Worm (Caenorhabditis elegans) whole organism, late embryonic: ENCODE data around the gene clp-10.
A peak's percentile ranks its signal among the peaks of the same experiment; 100 is the strongest.

Experiments
- F13H6.1 ChIP-seq: sonication (generic microtip); optimal IDR thresholded peaks from 2 replicates; lab custom pipeline; 2016; ENCODE audit warnings: missing genetic modification characterization, missing compliant biosample characterization
- K09A11.1 ChIP-seq: sonication (generic microtip); optimal IDR thresholded peaks from 2 replicates; lab custom pipeline; 2017; ENCODE audit warnings: antibody characterized with exemption, mild to moderate bottlenecking, missing genetic modification characterization, missing compliant biosample characterization; ENCODE audit not compliant: insufficient read depth
- ama-1 ChIP-seq: fragments of 150-350 bp; optimal IDR thresholded peaks from 2 replicates; lab custom pipeline; 2014
- ceh-14 ChIP-seq: sonication (generic microtip); optimal IDR thresholded peaks from 2 replicates; lab custom pipeline; 2016; ENCODE audit warnings: missing genotype, missing genetic modification characterization, missing compliant biosample characterization
- ceh-2 ChIP-seq: sonication (generic microtip); optimal IDR thresholded peaks from 2 replicates; lab custom pipeline; 2016; ENCODE audit warnings: missing genotype, missing genetic modification characterization, missing compliant biosample characterization
- ceh-24 ChIP-seq: sonication (generic microtip); optimal IDR thresholded peaks from 2 replicates; lab custom pipeline; 2016; ENCODE audit warnings: mild to moderate bottlenecking, missing genetic modification characterization, missing compliant biosample characterization
- ceh-31 ChIP-seq: sonication (generic microtip); optimal IDR thresholded peaks from 2 replicates; lab custom pipeline; 2016; ENCODE audit warnings: missing genetic modification characterization, missing compliant biosample characterization
- ceh-34 ChIP-seq: sonication (generic microtip); optimal IDR thresholded peaks from 2 replicates; lab custom pipeline; 2016; ENCODE audit warnings: mild to moderate bottlenecking, missing genetic modification characterization, missing compliant biosample characterization
- ceh-6 ChIP-seq: fragments of 200-800 bp; sonication (Bioruptor generic); optimal IDR thresholded peaks from 2 replicates; lab custom pipeline; 2018; ENCODE audit warnings: mild to moderate bottlenecking, missing genetic modification characterization, missing compliant biosample characterization
- ceh-9 ChIP-seq: sonication (generic microtip); optimal IDR thresholded peaks from 2 replicates; lab custom pipeline; 2016; ENCODE audit warnings: mild to moderate bottlenecking, missing genetic modification characterization, inconsistent platforms, missing compliant biosample characterization
- dmd-4 ChIP-seq: sonication (generic microtip); optimal IDR thresholded peaks from 2 replicates; lab custom pipeline; 2016; ENCODE audit warnings: borderline replicate concordance, missing genetic modification characterization, missing compliant biosample characterization
- dve-1 ChIP-seq: sonication (generic microtip); optimal IDR thresholded peaks from 2 replicates; lab custom pipeline; 2017; ENCODE audit warnings: antibody characterized with exemption, mild to moderate bottlenecking, missing genetic modification characterization, missing compliant biosample characterization
- elt-2 ChIP-seq: sonication (generic microtip); optimal IDR thresholded peaks from 2 replicates; lab custom pipeline; 2016; ENCODE audit warnings: missing genetic modification reagents, missing genetic modification characterization, missing compliant biosample characterization
- ets-4 ChIP-seq: sonication (generic microtip); optimal IDR thresholded peaks from 2 replicates; lab custom pipeline; 2016; ENCODE audit warnings: missing genetic modification characterization, missing compliant biosample characterization
- fkh-6 ChIP-seq: sonication (generic microtip); optimal IDR thresholded peaks from 2 replicates; lab custom pipeline; 2016; ENCODE audit warnings: missing genetic modification characterization, missing compliant biosample characterization
- hlh-13 ChIP-seq: fragments of 200-800 bp; sonication (Bioruptor generic); optimal IDR thresholded peaks from 2 replicates; lab custom pipeline; 2018; ENCODE audit warnings: mild to moderate bottlenecking, missing genetic modification characterization, missing compliant biosample characterization
- hlh-15 ChIP-seq: sonication (generic microtip); optimal IDR thresholded peaks from 2 replicates; lab custom pipeline; 2016; ENCODE audit warnings: missing genetic modification characterization, missing compliant biosample characterization
- hlh-30 ChIP-seq: sonication (generic microtip); optimal IDR thresholded peaks from 2 replicates; lab custom pipeline; 2017; ENCODE audit warnings: antibody characterized with exemption, missing genetic modification characterization, missing compliant biosample characterization; ENCODE audit not compliant: insufficient read depth
- madf-2 ChIP-seq: sonication (generic microtip); optimal IDR thresholded peaks from 2 replicates; lab custom pipeline; 2017; ENCODE audit warnings: missing genetic modification characterization, missing compliant biosample characterization
- mec-3 ChIP-seq: sonication (generic microtip); optimal IDR thresholded peaks from 2 replicates; lab custom pipeline; 2016; ENCODE audit warnings: borderline replicate concordance, missing genetic modification characterization, missing compliant biosample characterization
- nhr-11 ChIP-seq: fragments of 150-350 bp; optimal IDR thresholded peaks from 2 replicates; lab custom pipeline; 2014; ENCODE audit warnings: missing biosample characterization, missing genetic modification characterization
- odd-2 ChIP-seq: sonication (generic microtip); optimal IDR thresholded peaks from 2 replicates; lab custom pipeline; 2017; ENCODE audit warnings: antibody characterized with exemption, mild to moderate bottlenecking, missing genetic modification characterization, missing compliant biosample characterization
- pag-3 ChIP-seq: sonication (generic microtip); optimal IDR thresholded peaks from 2 replicates; lab custom pipeline; 2016; ENCODE audit warnings: missing compliant biosample characterization, missing genetic modification characterization, borderline replicate concordance
- pax-1 ChIP-seq: fragments of 150-350 bp; optimal IDR thresholded peaks from 2 replicates; lab custom pipeline; 2014; ENCODE audit warnings: missing biosample characterization, missing genetic modification characterization
- pros-1 ChIP-seq: fragments of 150-350 bp; optimal IDR thresholded peaks from 2 replicates; lab custom pipeline; 2014; ENCODE audit warnings: missing biosample characterization, missing genetic modification reagents, missing genetic modification characterization
- sdc-2 ChIP-seq: sonication (generic microtip); optimal IDR thresholded peaks from 2 replicates; lab custom pipeline; 2016; ENCODE audit warnings: missing genotype, missing genetic modification characterization, missing compliant biosample characterization
- sox-2 ChIP-seq: fragments of 200-800 bp; sonication (Bioruptor generic); IDR thresholded peaks from 2 replicates; pipeline ENCODE4 v1.3.6; 2022; ENCODE audit warnings: missing genetic modification reagents, missing genetic modification characterization, missing compliant biosample characterization
- tbx-2 ChIP-seq: sonication (generic microtip); optimal IDR thresholded peaks from 2 replicates; lab custom pipeline; 2016; ENCODE audit warnings: missing genetic modification characterization, missing compliant biosample characterization
- tbx-7 ChIP-seq: sonication (generic microtip); optimal IDR thresholded peaks from 2 replicates; lab custom pipeline; 2016; ENCODE audit warnings: missing genotype, missing genetic modification characterization, missing compliant biosample characterization
- unc-3 ChIP-seq, 2 experiments: fragments of 200-800 bp in 1 of 2; sonication (Bioruptor generic) in 1 of 2; sonication (generic microtip) in 1 of 2; conservative IDR thresholded peaks in 1 of 2; optimal IDR thresholded peaks in 1 of 2; 2 replicates each; pipeline versions ENCODE4 v1.3.6 to Lab custom; 2016 to 2022; ENCODE audit warnings: missing compliant biosample characterization in 2 of 2, missing genetic modification characterization in 2 of 2, missing genetic modification reagents in 1 of 2
- unc-42 ChIP-seq: sonication (generic microtip); optimal IDR thresholded peaks from 2 replicates; lab custom pipeline; 2016; ENCODE audit warnings: missing genotype, missing genetic modification characterization, missing compliant biosample characterization
- ztf-16 ChIP-seq: sonication (generic microtip); optimal IDR thresholded peaks from 2 replicates; lab custom pipeline; 2017; ENCODE audit warnings: missing genetic modification characterization, missing compliant biosample characterization

Gene clp-10

DNA sequence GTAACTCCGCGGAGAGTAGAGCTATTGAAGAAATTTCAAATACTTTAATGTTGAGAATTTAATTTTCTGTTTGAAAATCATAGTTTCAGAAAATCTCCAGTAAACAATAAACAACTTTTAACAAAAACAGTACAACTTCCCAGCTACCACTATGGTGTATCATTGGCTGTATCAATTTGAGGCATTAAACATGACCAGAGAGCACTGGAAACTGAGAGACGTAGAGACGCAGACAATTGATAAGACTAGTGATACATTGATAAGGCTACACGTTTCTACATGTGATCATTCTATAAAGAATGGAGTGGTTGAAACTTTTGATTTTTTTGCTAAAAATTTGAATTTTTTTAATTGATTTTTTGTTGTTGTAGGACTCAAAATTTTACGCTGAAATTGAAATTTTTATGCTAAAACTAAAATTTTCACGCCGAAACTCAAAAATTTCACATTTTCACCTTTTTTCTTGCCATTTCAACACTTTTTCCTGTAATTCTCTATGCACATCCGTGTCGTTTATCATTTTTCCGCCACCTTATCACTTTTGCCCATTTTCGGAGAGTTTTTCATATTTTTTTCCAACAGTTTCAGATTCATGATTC is 22.7 kb downstream of the clp-10 start, which contains the start of gene H10E21.1:
H10E21.1 (plus strand) TSS at position 549 of the 599 bp plus-strand sequence.
- TF ChIP-seq unc-42 = no peak
- no peak for TF ChIP-seq ceh-2
- TF ChIP-seq elt-2 (tag; lab: Kevin White, UChicago) = peak; percentile 88

- peak; percentile 87 for TF ChIP-seq elt-2 (tag; lab: Kevin White, UChicago)
- no peak for TF ChIP-seq unc-3 (GFP tag; conservative IDR thresholded peaks at IDR 0.05; lab: Robert Waterston, UW)
- TF ChIP-seq unc-3 (tag; optimal IDR thresholded peaks at IDR 0.05; lab: Kevin White, UChicago) = no peak
- TF ChIP-seq ceh-6 = no peak
- no peak for TF ChIP-seq ceh-9
Observed at ce11 chrIII:14671-15070, 23.3 kb downstream of the clp-10 start, which contains the start of gene nhr-80. nhr-80 (minus strand) TSS chrIII:14869.

DNA sequence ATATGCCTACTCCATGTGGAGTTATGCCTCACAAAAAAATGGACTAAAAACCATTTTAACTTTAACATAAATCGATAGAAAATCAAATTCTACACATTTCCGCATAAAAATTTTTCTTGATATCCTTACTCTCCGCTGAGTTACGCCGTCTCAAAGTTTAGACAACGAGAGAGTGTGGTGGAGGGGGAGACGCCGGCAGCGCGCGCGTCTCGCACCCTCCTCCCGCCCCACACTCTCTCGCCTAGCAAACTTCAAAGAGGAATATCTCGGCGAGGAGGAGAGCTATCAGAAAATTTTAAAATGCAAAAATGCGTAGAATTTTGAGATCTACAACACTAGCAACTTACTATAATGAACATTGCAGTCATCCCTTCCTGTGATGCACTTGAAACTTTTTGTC is 23.8 kb downstream of the clp-10 start:
- TF ChIP-seq ceh-9 = no peak
- TF ChIP-seq tbx-7 (tag; lab: Kevin White, UChicago) = no peak
- no peak for TF ChIP-seq ceh-34 (tag; lab: Kevin White, UChicago)
- no peak for TF ChIP-seq ceh-24 (tag; lab: Kevin White, UChicago)
- no peak for TF ChIP-seq odd-2
- TF ChIP-seq tbx-2 (tag; lab: Kevin White, UChicago) = no peak
- no peak for TF ChIP-seq dve-1
- TF ChIP-seq sdc-2 (tag; lab: Kevin White, UChicago) = no peak
- no peak for TF ChIP-seq hlh-15 (tag; lab: Kevin White, UChicago)
- no peak for TF ChIP-seq F13H6.1 (tag; lab: Kevin White, UChicago)
- TF ChIP-seq pag-3 (tag; lab: Kevin White, UChicago) = no peak
- TF ChIP-seq ceh-31 (tag; lab: Kevin White, UChicago) = no peak
- no peak for TF ChIP-seq hlh-30

ce11 chrIII:2919-3371 is 35.1 kb downstream of the clp-10 start, which contains the start of the genes fbxa-6, cTel54X.2 and npr-30:
fbxa-6 (minus strand) TSS chrIII:3097.
cTel54X.2 (plus strand) TSS chrIII:3278.
npr-30 (plus strand) TSS chrIII:3321.
- TF ChIP-seq ets-4 (tag; lab: Kevin White, UChicago) (no peak), ama-1 (lab: Kevin White, UChicago) (no peak), fkh-6 (no peak), ceh-14 (tag; lab: Kevin White, UChicago) (no peak), mec-3 (tag; lab: Kevin White, UChicago) (no peak), pros-1 (tag; lab: Kevin White, UChicago) (no peak), sdc-2 (tag; lab: Kevin White, UChicago) (no peak), nhr-11 (tag; lab: Kevin White, UChicago) (no peak), madf-2 (tag; lab: Kevin White, UChicago) (no peak), sox-2 (no peak), ceh-9 (no peak), dmd-4 (no peak), ztf-16 (tag; lab: Kevin White, UChicago) (no peak), pax-1 (no peak), ceh-34 (tag; lab: Kevin White, UChicago) (no peak), tbx-7 (tag; lab: Kevin White, UChicago) (no peak), unc-42 (no peak), K09A11.1 (tag; lab: Kevin White, UChicago) (no peak), hlh-13 (GFP tag; lab: Kevin White, UChicago) (no peak), hlh-30 (no peak)
